Fruit fly (Drosophila melanogaster) whole organism, prepupa: Measurements from ENCODE around the gene CG15717.

Source experiments
- CG11902 ChIP-seq: fragments of 200-800 bp; sonication (Bioruptor generic); optimal IDR thresholded peaks from 3 replicates; lab custom pipeline; 2016; ENCODE audit warnings: missing biosample characterization, missing genetic modification characterization
- CG6163 ChIP-seq: fragments of 200-800 bp; sonication (Bioruptor generic); IDR thresholded peaks from 3 replicates; pipeline ENCODE4 v1.3.6; 2022; ENCODE audit warnings: missing biosample characterization, missing genetic modification characterization
- CG6854 ChIP-seq: fragments of 200-800 bp; sonication (Bioruptor generic); optimal IDR thresholded peaks from 2 replicates; lab custom pipeline; 2017; ENCODE audit warnings: missing biosample characterization, mild to moderate bottlenecking, missing genetic modification characterization
- Smox ChIP-seq: fragments of 200-800 bp; sonication (Bioruptor generic); optimal IDR thresholded peaks from 3 replicates; lab custom pipeline; 2016; ENCODE audit warnings: missing biosample characterization, missing genetic modification characterization
- fd59A ChIP-seq: fragments of 200-800 bp; sonication (Bioruptor generic); optimal IDR thresholded peaks from 2 replicates; lab custom pipeline; 2017; ENCODE audit warnings: missing biosample characterization, mild to moderate bottlenecking, missing genetic modification characterization, missing genetic modification reagents
- salr ChIP-seq, 2 experiments: fragments of 200-800 bp; sonication (Bioruptor generic); optimal IDR thresholded peaks; 3 replicates each; lab custom pipeline; 2016 to 2018; ENCODE audit warnings: missing biosample characterization in 2 of 2, missing genetic modification characterization in 2 of 2, mild to moderate bottlenecking in 1 of 2

DNA sequence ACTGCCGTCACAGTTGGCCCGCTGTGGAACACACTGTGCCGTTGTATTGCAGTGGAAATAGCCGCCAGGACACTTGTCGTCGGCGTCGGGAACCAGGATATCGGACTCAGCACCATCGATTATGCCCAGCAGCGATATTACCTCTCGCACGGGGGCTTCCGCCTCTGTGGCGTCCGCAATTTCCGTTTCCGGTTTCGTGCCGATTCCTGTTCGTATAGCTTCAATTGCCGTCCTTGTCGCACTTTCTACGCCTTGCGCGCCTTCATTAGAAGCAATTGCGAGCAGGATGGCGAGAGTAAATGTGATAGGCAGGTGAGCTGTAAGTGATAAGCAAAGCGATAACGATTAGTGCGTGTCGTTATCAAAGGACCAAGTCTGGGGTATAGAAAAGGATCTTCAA, 44.1 kb downstream of the CG15717 start:
- no peak for TF ChIP-seq salr (GFP tag; optimal IDR thresholded peaks at IDR 0.05; lab: Kevin White, UChicago)
- TF ChIP-seq Smox (GFP tag; lab: Kevin White, UChicago) = no peak
- TF ChIP-seq CG6854 (GFP tag; lab: Kevin White, UChicago) = no peak
- TF ChIP-seq fd59A (GFP tag; lab: Kevin White, UChicago) = no peak
- no peak for TF ChIP-seq CG6163 (GFP tag; lab: Robert Waterston, UW)
- no peak for TF ChIP-seq CG11902 (GFP tag; lab: Kevin White, UChicago)
